Fruit fly (Drosophila melanogaster): ENCODE data around the gene Cbp80.

Gene Cbp80

DNA sequence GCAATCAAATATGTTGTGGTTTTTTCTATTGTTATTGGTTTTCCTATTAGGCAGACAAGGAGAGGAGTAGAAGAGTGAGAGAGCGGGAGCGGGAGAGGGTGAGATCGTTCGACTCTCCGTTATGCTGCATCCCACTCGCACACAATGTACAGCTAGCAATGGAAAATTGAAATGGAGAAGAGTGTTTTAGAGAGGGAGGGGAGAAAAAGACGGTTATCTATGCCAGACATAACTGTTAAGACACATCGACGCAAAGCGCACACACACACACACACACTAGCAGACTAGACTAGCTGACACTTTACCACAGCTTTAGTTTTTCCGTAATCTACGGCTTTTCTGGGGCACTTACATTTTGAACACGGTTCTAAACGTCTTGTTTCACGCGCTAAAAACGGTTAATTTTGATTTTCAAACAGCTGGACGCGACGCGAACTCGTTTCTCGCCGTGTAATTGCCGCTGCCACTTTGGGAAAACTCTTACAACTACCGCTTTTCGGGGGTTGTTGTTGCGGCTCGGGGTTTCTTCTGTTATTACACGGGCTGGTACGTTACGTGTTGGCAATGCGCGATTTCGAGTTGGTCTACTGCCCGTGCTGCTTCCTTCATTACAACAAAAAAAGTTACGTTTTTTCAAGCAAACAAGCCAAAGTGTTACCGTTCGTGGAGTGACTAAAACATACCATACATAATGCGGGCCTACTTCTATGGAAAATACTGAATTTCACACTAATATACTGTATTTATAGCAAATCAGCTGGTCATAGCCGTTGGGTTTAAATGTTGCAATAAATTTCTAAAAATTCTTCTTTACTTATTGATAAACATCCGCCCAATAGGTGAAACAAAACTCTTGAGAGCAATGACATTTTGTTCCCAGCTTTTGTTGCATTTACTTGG is 29.3 kb downstream of the Cbp80 start, which contains the start of gene fzr (continued):
- TF ChIP-seq Lim3 (GFP tag; IDR thresholded peaks at IDR 0.05) (no peak), CG6683 (GFP tag; optimal IDR thresholded peaks at IDR 0.05) (no peak), danr (GFP tag; IDR thresholded peaks at IDR 0.05) (no peak), chm (GFP tag; IDR thresholded peaks at IDR 0.05) (peak; percentile 73; the same call in 1 of the 2 replicates), slbo (GFP tag; IDR thresholded peaks at IDR 0.05) (no peak), pan (optimal IDR thresholded peaks at IDR 0.05) (no peak), pan (GFP tag; optimal IDR thresholded peaks at IDR 0.05 in 1 of 2, IDR thresholded peaks at IDR 0.05 in 1 of 2) (no peak), B-H2 (GFP tag; optimal IDR thresholded peaks at IDR 0.05) (no peak), CG17829 (tag; optimal IDR thresholded peaks at IDR 0.05) (no peak), Adf1 (GFP tag; IDR thresholded peaks at IDR 0.05) (no peak), CG33557 (GFP tag; optimal IDR thresholded peaks at IDR 0.05) (no peak), psq (GFP tag; optimal IDR thresholded peaks at IDR 0.05) (no peak), repo (GFP tag; optimal IDR thresholded peaks at IDR 0.05) (no peak), tup (GFP tag; optimal IDR thresholded peaks at IDR 0.05) (no peak), B-H1 (GFP tag; IDR thresholded peaks at IDR 0.05) (no peak), stc (GFP tag; IDR thresholded peaks at IDR 0.05) (no peak), chif (GFP tag; optimal IDR thresholded peaks at IDR 0.05) (no peak), her (GFP tag; optimal IDR thresholded peaks at IDR 0.05) (no peak), CG9797 (GFP tag; optimal IDR thresholded peaks at IDR 0.05) (peak; percentile 90), ranshi (GFP tag; IDR thresholded peaks at IDR 0.05) (0 out of 2 replicates have a peak, but pooled peaks have one; percentile 12), zfh2 (GFP tag; optimal IDR thresholded peaks at IDR 0.05) (no peak), CG14441 (GFP tag; IDR thresholded peaks at IDR 0.05) (no peak), CG13296 (GFP tag; optimal IDR thresholded peaks at IDR 0.05) (no peak), bbx (GFP tag; IDR thresholded peaks at IDR 0.05; ENCODE audit: partially characterized antibody) (no peak; the same call in 1 of the 2 replicates), CG1792 (GFP tag; optimal IDR thresholded peaks at IDR 0.05) (no peak), dimm (GFP tag; IDR thresholded peaks at IDR 0.05) (no peak), CkIIα-i1 (GFP tag; IDR thresholded peaks at IDR 0.05) (no peak), z (GFP tag; IDR thresholded peaks at IDR 0.05) (no peak), az2 (GFP tag; optimal IDR thresholded peaks at IDR 0.05) (no peak), vvl (GFP tag; IDR thresholded peaks at IDR 0.05) (no peak), HLH4C (GFP tag; IDR thresholded peaks at IDR 0.05; ENCODE audit: partially characterized antibody) (peak; percentile 36; the same call in 1 of the 3 replicates), D19B (GFP tag; optimal IDR thresholded peaks at IDR 0.05) (no peak), Nf-YB (GFP tag; optimal IDR thresholded peaks at IDR 0.05) (no peak), Sox102F (GFP tag; optimal IDR thresholded peaks at IDR 0.05) (no peak), CG12236 (GFP tag; optimal IDR thresholded peaks at IDR 0.05) (no peak), CG18476 (GFP tag; optimal IDR thresholded peaks at IDR 0.05) (no peak), usp (GFP tag; optimal IDR thresholded peaks at IDR 0.05) (no peak), h (optimal IDR thresholded peaks at IDR 0.05) (no peak), CG3281 (GFP tag; optimal IDR thresholded peaks at IDR 0.05) (no peak), CG10979 (tag; optimal IDR thresholded peaks at IDR 0.05) (no peak), knrl (GFP tag; IDR thresholded peaks at IDR 0.05; ENCODE audit: partially characterized antibody) (no peak), bsh (GFP tag; optimal IDR thresholded peaks at IDR 0.05) (no peak), gro (GFP tag; optimal IDR thresholded peaks at IDR 0.05) (no peak), Sin3A (optimal IDR thresholded peaks at IDR 0.05) (peak; percentile 29), p53 (GFP tag; optimal IDR thresholded peaks at IDR 0.05) (no peak), Oaz (GFP tag; IDR thresholded peaks at IDR 0.05) (no peak), pzg (GFP tag; optimal IDR thresholded peaks at IDR 0.05) (peak; percentile 73), CG18764 (GFP tag; optimal IDR thresholded peaks at IDR 0.05) (no peak), CG4617 (GFP tag; optimal IDR thresholded peaks at IDR 0.05; ENCODE audit: borderline replicate concordance) (no peak), Aef1 (GFP tag; IDR thresholded peaks at IDR 0.05) (peak; percentile 35; the same call in 1 of the 3 replicates), CG10654 (GFP tag; optimal IDR thresholded peaks at IDR 0.05) (no peak)
